Fruit fly (Drosophila melanogaster) whole organism, pupa: ENCODE results near the gene Ras64B.

ENCODE experiments used
- CG10348 ChIP-seq: fragments of 200-800 bp; sonication (Bioruptor generic); IDR thresholded peaks from 2 replicates; pipeline ENCODE4 v1.3.6; 2022; ENCODE audit warnings: missing biosample characterization, missing genetic modification characterization
- CG12605 ChIP-seq: fragments of 200-800 bp; sonication (Bioruptor generic); IDR thresholded peaks from 2 replicates; pipeline ENCODE4 v1.3.6; 2022; ENCODE audit warnings: missing biosample characterization, missing genetic modification characterization
- CG13204 ChIP-seq: fragments of 200-800 bp; sonication (Bioruptor generic); optimal IDR thresholded peaks from 2 replicates; lab custom pipeline; 2018; ENCODE audit warnings: missing biosample characterization, mild to moderate bottlenecking, missing genetic modification characterization, moderate library complexity
- CG14655 ChIP-seq: fragments of 200-800 bp; sonication (Bioruptor generic); optimal IDR thresholded peaks from 3 replicates; lab custom pipeline; 2017; ENCODE audit warnings: mild to moderate bottlenecking, missing biosample characterization, missing genetic modification reagents, missing genetic modification characterization
- CG15710 ChIP-seq: fragments of 200-800 bp; sonication (Bioruptor generic); optimal IDR thresholded peaks from 2 replicates; lab custom pipeline; 2018; ENCODE audit warnings: missing biosample characterization, mild to moderate bottlenecking, missing genetic modification characterization, moderate library complexity
- CG17806 ChIP-seq: fragments of 200-800 bp; sonication (Bioruptor generic); optimal IDR thresholded peaks from 2 replicates; lab custom pipeline; 2018; ENCODE audit warnings: missing biosample characterization, mild to moderate bottlenecking, missing genetic modification characterization, moderate library complexity
- CG32121 ChIP-seq: fragments of 200-800 bp; sonication (Bioruptor generic); IDR thresholded peaks from 2 replicates; pipeline ENCODE4 v1.3.6; 2022; ENCODE audit warnings: missing biosample characterization, missing genetic modification characterization
- CG34367 ChIP-seq: fragments of 200-800 bp; sonication (Bioruptor generic); optimal IDR thresholded peaks from 2 replicates; lab custom pipeline; 2018; ENCODE audit warnings: missing biosample characterization, mild to moderate bottlenecking, missing genetic modification characterization
- CG4496 ChIP-seq: fragments of 200-800 bp; sonication (Bioruptor generic); IDR thresholded peaks from 3 replicates; pipeline ENCODE4 v1.3.6; 2022; ENCODE audit warnings: missing biosample characterization, missing genetic modification characterization
- CG8159 ChIP-seq: fragments of 200-800 bp; sonication (Bioruptor generic); optimal IDR thresholded peaks from 3 replicates; lab custom pipeline; 2018; ENCODE audit warnings: missing biosample characterization, mild to moderate bottlenecking, missing genetic modification characterization, moderate library complexity
- CG8301 ChIP-seq: fragments of 200-800 bp; sonication (Bioruptor generic); optimal IDR thresholded peaks from 2 replicates; lab custom pipeline; 2018; ENCODE audit warnings: missing biosample characterization, mild to moderate bottlenecking, missing genetic modification characterization
- CG9948 ChIP-seq: fragments of 200-800 bp; sonication (Bioruptor generic); optimal IDR thresholded peaks from 2 replicates; lab custom pipeline; 2018; ENCODE audit warnings: missing biosample characterization, mild to moderate bottlenecking, missing genetic modification characterization, moderate library complexity
- D1 ChIP-seq: fragments of 200-800 bp; sonication (Bioruptor generic); optimal IDR thresholded peaks from 2 replicates; lab custom pipeline; 2018; ENCODE audit warnings: missing biosample characterization, mild to moderate bottlenecking, missing genetic modification characterization, moderate library complexity
- EcR ChIP-seq: fragments of 200-800 bp; sonication (Bioruptor generic); optimal IDR thresholded peaks from 3 replicates; lab custom pipeline; 2019; ENCODE audit warnings: missing biosample characterization, missing genetic modification characterization, mild to moderate bottlenecking, moderate library complexity, missing genetic modification reagents
- Ets98B ChIP-seq: fragments of 200-800 bp; sonication (Bioruptor generic); IDR thresholded peaks from 2 replicates; pipeline ENCODE4 v1.3.6; 2022; ENCODE audit warnings: missing biosample characterization, missing genetic modification characterization
- Pif1A ChIP-seq: fragments of 200-800 bp; sonication (Bioruptor generic); optimal IDR thresholded peaks from 3 replicates; lab custom pipeline; 2016; ENCODE audit warnings: missing biosample characterization, missing genetic modification characterization
- Pif1B ChIP-seq: fragments of 200-800 bp; sonication (Bioruptor generic); optimal IDR thresholded peaks from 3 replicates; lab custom pipeline; 2016; ENCODE audit warnings: missing biosample characterization, missing genetic modification characterization
- Snoo ChIP-seq: fragments of 200-800 bp; sonication (Bioruptor generic); optimal IDR thresholded peaks from 3 replicates; lab custom pipeline; 2017; ENCODE audit warnings: missing biosample characterization, mild to moderate bottlenecking, missing genetic modification characterization, inconsistent platforms
- fd96Ca ChIP-seq: fragments of 200-800 bp; sonication (Bioruptor generic); IDR thresholded peaks from 3 replicates; pipeline ENCODE4 v1.3.6; 2022; ENCODE audit warnings: missing biosample characterization, missing genetic modification characterization
- gl ChIP-seq: fragments of 200-800 bp; sonication (Bioruptor generic); optimal IDR thresholded peaks from 2 replicates; lab custom pipeline; 2018; ENCODE audit warnings: missing biosample characterization, mild to moderate bottlenecking, missing genetic modification characterization
- rn ChIP-seq: fragments of 200-800 bp; sonication (Bioruptor generic); IDR thresholded peaks from 2 replicates; pipeline ENCODE4 v1.3.6; 2022; ENCODE audit warnings: missing biosample characterization, missing genetic modification characterization

Ras64B gene

dm6 chr3L:4116490-4117367 lies 22.1 kb upstream of the Ras64B start:
- no peak for TF ChIP-seq fd96Ca (GFP tag; lab: Robert Waterston, UW)
- peak; percentile 59; the same call in 1 of the 2 replicates for TF ChIP-seq CG32121
- no peak for TF ChIP-seq D1
- TF ChIP-seq Pif1A (GFP tag; lab: Kevin White, UChicago), result no peak
- TF ChIP-seq EcR, result peak; percentile 63
- no peak for TF ChIP-seq gl
- TF ChIP-seq Snoo (tag; lab: Kevin White, UChicago), result no peak
- TF ChIP-seq CG15710 (tag; lab: Kevin White, UChicago), result no peak
- no peak for TF ChIP-seq Pif1B (GFP tag; lab: Kevin White, UChicago)
- no peak for TF ChIP-seq CG10348 (GFP tag; lab: Robert Waterston, UW)
- TF ChIP-seq CG14655 (GFP tag; lab: Kevin White, UChicago), result no peak
- no peak for TF ChIP-seq CG34367
- TF ChIP-seq CG9948, result peak; percentile 8
- peak; percentile 46; the same call in 1 of the 2 replicates for TF ChIP-seq Ets98B
- TF ChIP-seq rn (GFP tag; lab: Robert Waterston, UW), result no peak
- peak; percentile 40 for TF ChIP-seq CG8301
- TF ChIP-seq CG13204, result no peak
- TF ChIP-seq CG4496 (GFP tag; lab: Robert Waterston, UW), result peak; percentile 43; the same call in 1 of the 3 replicates
- peak; percentile 36 for TF ChIP-seq CG17806
- TF ChIP-seq CG8159 (tag; lab: Kevin White, UChicago), result peak; percentile 47
- peak; percentile 36; the same call in 1 of the 2 replicates for TF ChIP-seq CG12605 (GFP tag; lab: Robert Waterston, UW)

- no peak for TF ChIP-seq CG4496 (GFP tag; lab: Robert Waterston, UW)
- TF ChIP-seq, all 21 proteins: peak for 0
Observed at dm6 chr3L:4117493-4117892, 21.4 kb upstream of the Ras64B start.

DNA sequence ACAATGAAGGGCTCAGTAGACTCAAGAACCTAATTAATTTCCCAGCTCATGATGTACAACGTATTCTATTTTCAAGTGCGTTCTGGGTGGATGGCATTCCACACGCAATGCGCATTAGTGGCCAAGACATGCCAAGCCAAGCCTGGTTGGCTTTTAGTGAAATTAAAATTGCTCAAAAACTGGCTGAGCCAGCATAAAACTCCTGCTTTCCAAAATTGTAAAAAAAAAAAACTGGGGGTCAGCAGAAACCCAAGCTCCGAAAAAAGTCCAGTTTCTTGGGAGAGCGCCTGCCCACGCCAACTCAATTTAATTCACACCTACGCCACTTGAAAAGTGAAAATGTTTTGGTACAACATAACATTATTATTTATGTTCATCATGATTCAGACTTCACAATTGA lies 20.5 kb upstream of the Ras64B start:
- TF ChIP-seq CG34367, result no peak
- no peak for TF ChIP-seq CG32121
- no peak for TF ChIP-seq Ets98B
- no peak for TF ChIP-seq EcR
- TF ChIP-seq CG12605 (GFP tag; lab: Robert Waterston, UW), result no peak
- no peak for TF ChIP-seq CG17806
- no peak for TF ChIP-seq CG9948
- TF ChIP-seq Pif1A (GFP tag; lab: Kevin White, UChicago), result no peak
- TF ChIP-seq fd96Ca (GFP tag; lab: Robert Waterston, UW), result no peak

DNA sequence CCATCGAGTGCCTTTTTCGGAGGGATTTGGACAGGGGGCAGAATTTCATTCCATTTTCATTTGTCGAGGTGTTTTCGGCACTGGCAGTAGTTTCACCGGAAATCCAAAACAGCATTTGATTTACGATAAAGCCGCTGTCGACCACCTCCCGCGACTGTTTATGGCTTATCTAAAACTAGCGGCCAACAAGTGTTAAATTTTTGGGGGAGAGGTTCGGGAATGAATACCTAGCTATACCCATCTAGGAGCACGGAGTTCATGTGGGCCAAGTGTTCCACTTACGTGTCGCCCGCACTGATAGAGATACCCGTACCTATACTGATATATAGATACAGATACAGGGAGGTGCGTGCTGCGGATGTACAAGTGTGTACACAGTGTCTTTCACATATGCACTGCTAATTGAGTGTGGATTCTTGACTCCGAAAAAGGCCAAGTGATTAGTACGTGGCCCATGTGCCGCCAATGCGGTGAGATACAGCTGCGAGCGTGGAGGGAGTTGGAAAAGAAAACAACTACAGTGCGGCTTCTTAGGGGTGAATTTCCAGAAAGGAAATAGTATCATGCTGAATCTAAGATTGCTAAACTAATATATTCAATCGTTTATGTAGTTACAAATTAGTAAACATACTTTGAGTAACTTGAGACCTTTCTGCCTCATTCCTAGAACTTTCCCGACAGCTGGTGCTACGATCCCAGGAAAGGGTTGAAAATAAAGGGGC lies 19.1 kb upstream of the Ras64B start:
- no peak for TF ChIP-seq gl
- TF ChIP-seq CG8159 (tag; lab: Kevin White, UChicago), result no peak
- TF ChIP-seq CG10348 (GFP tag; lab: Robert Waterston, UW), result no peak
- TF ChIP-seq EcR, result no peak
- no peak for TF ChIP-seq Pif1A (GFP tag; lab: Kevin White, UChicago)
- no peak for TF ChIP-seq CG17806

dm6 chr3L:4120358-4121349 lies 18.2 kb upstream of the Ras64B start:
- TF ChIP-seq CG15710 (tag; lab: Kevin White, UChicago) (no peak), CG4496 (GFP tag; lab: Robert Waterston, UW) (0 out of 3 replicates have a peak, but pooled peaks have one; percentile 18)

DNA sequence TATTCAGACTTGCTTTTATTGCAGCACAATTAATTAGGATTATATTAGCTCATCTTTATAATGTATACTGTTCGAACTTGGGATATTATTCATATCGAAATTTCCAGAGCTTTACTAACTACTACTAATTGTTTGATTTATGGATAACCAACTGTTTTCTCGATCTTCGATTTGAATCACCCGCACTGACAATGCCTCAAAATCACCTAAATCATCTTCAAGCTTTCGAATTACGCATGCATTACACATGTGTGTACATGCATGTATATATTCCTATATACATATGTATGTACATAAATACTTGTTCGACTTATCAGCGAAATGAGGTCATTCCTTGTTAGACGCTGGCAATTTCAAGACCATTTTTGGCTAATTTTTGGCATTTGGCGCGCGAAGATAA lies 17.3 kb upstream of the Ras64B start:
- TF ChIP-seq fd96Ca (GFP tag; lab: Robert Waterston, UW), result no peak
- TF ChIP-seq EcR, result no peak
- TF ChIP-seq CG17806, result no peak
- TF ChIP-seq rn (GFP tag; lab: Robert Waterston, UW), result no peak
- TF ChIP-seq CG8159 (tag; lab: Kevin White, UChicago), result no peak
- TF ChIP-seq CG34367, result no peak
- TF ChIP-seq CG10348 (GFP tag; lab: Robert Waterston, UW), result no peak
- TF ChIP-seq CG8301, result no peak
- no peak for TF ChIP-seq D1
- no peak for TF ChIP-seq Ets98B
- TF ChIP-seq Snoo (tag; lab: Kevin White, UChicago), result no peak
- no peak for TF ChIP-seq Pif1B (GFP tag; lab: Kevin White, UChicago)
- TF ChIP-seq CG12605 (GFP tag; lab: Robert Waterston, UW), result no peak
- no peak for TF ChIP-seq Pif1A (GFP tag; lab: Kevin White, UChicago)
- no peak for TF ChIP-seq gl
- TF ChIP-seq CG14655 (GFP tag; lab: Kevin White, UChicago), result no peak
- no peak for TF ChIP-seq CG9948
- no peak for TF ChIP-seq CG4496 (GFP tag; lab: Robert Waterston, UW)
- no peak for TF ChIP-seq CG32121
- no peak for TF ChIP-seq CG13204
- TF ChIP-seq, all 21 proteins: peak for 0
